Fruit fly (Drosophila melanogaster) whole organism, embryonic: ENCODE results near the gene CG12880.

ENCODE experiments used
- Atf6 ChIP-seq: fragments of 200-800 bp; sonication (Bioruptor generic); IDR thresholded peaks from 2 replicates; pipeline ENCODE4 v1.3.6; 2022; ENCODE audit warnings: missing biosample characterization, missing genetic modification characterization
- CG10543 ChIP-seq: fragments of 200-800 bp; sonication (Bioruptor generic); optimal IDR thresholded peaks from 3 replicates; lab custom pipeline; 2017; ENCODE audit warnings: missing biosample characterization, mild to moderate bottlenecking, missing genetic modification characterization, moderate library complexity
- CG12155 ChIP-seq: fragments of 200-800 bp; sonication (Bioruptor generic); optimal IDR thresholded peaks from 3 replicates; lab custom pipeline; 2016; ENCODE audit warnings: missing biosample characterization, missing genetic modification characterization
- CG12299 ChIP-seq: fragments of 200-800 bp; sonication (Bioruptor generic); optimal IDR thresholded peaks from 2 replicates; lab custom pipeline; 2018; ENCODE audit warnings: missing biosample characterization, mild to moderate bottlenecking, missing genetic modification characterization
- CG12391 ChIP-seq: fragments of 200-800 bp; sonication (Bioruptor generic); optimal IDR thresholded peaks from 3 replicates; lab custom pipeline; 2018; ENCODE audit warnings: missing biosample characterization, mild to moderate bottlenecking, missing genetic modification characterization, moderate library complexity
- CG15514 ChIP-seq: fragments of 200-800 bp; sonication (Bioruptor generic); optimal IDR thresholded peaks from 3 replicates; lab custom pipeline; 2017; ENCODE audit warnings: missing biosample characterization, missing genetic modification characterization, mild to moderate bottlenecking, moderate library complexity, missing genetic modification reagents
- CG15601 ChIP-seq: fragments of 200-800 bp; sonication (Bioruptor generic); optimal IDR thresholded peaks from 3 replicates; lab custom pipeline; 2019; ENCODE audit warnings: missing biosample characterization, mild to moderate bottlenecking, missing genetic modification characterization, moderate library complexity
- CG17361 ChIP-seq: fragments of 200-800 bp; sonication (Bioruptor generic); IDR thresholded peaks from 3 replicates; pipeline ENCODE4 v1.3.6; 2022; ENCODE audit warnings: missing biosample characterization, missing genetic modification characterization
- CG1792 ChIP-seq: fragments of 200-800 bp; sonication (Bioruptor generic); optimal IDR thresholded peaks from 2 replicates; lab custom pipeline; 2016; ENCODE audit warnings: missing biosample characterization, missing genetic modification characterization
- CG2199 ChIP-seq: fragments of 200-800 bp; sonication (Bioruptor generic); IDR thresholded peaks from 3 replicates; pipeline ENCODE4 v1.3.6; 2022; ENCODE audit warnings: missing biosample characterization, missing genetic modification characterization
- CG33557 ChIP-seq: fragments of 200-800 bp; sonication (Bioruptor generic); optimal IDR thresholded peaks from 2 replicates; lab custom pipeline; 2019; ENCODE audit warnings: missing biosample characterization, mild to moderate bottlenecking, missing genetic modification characterization, moderate library complexity
- CG4617 ChIP-seq: fragments of 200-800 bp; sonication (Bioruptor generic); optimal IDR thresholded peaks from 3 replicates; lab custom pipeline; 2016; ENCODE audit warnings: missing biosample characterization, missing genetic modification characterization, borderline replicate concordance
- CG4854 ChIP-seq: fragments of 200-800 bp; sonication (Bioruptor generic); optimal IDR thresholded peaks from 2 replicates; lab custom pipeline; 2016; ENCODE audit warnings: missing biosample characterization, missing genetic modification characterization, inconsistent platforms
- CG5953 ChIP-seq: fragments of 200-800 bp; sonication (Bioruptor generic); IDR thresholded peaks from 2 replicates; pipeline ENCODE4 v1.3.6; 2022; ENCODE audit warnings: missing biosample characterization, missing genetic modification characterization
- CG8478 ChIP-seq: fragments of >200 bp; optimal IDR thresholded peaks from 2 replicates; lab custom pipeline; 2018
- CG9797 ChIP-seq: fragments of 200-800 bp; sonication (Bioruptor generic); optimal IDR thresholded peaks from 3 replicates; lab custom pipeline; 2018; ENCODE audit warnings: missing biosample characterization, mild to moderate bottlenecking, missing genetic modification characterization
- CG9876 ChIP-seq: fragments of 200-800 bp; sonication (Bioruptor generic); optimal IDR thresholded peaks from 2 replicates; lab custom pipeline; 2016; ENCODE audit warnings: missing biosample characterization, missing genetic modification characterization
- CoRest ChIP-seq: fragments of 200-800 bp; sonication (Bioruptor generic); optimal IDR thresholded peaks from 3 replicates; lab custom pipeline; 2018; ENCODE audit warnings: missing biosample characterization, mild to moderate bottlenecking, missing genetic modification characterization, moderate library complexity
- Dp ChIP-seq: fragments of 200-800 bp; sonication (Bioruptor generic); optimal IDR thresholded peaks from 2 replicates; lab custom pipeline; 2018; ENCODE audit warnings: missing biosample characterization, mild to moderate bottlenecking, missing genetic modification characterization, moderate library complexity
- E2f2 ChIP-seq: fragments of 200-800 bp; sonication (Bioruptor generic); IDR thresholded peaks from 2 replicates; pipeline ENCODE4 v1.3.6; 2022; ENCODE audit warnings: missing biosample characterization, missing genetic modification characterization
- HLH54F ChIP-seq: fragments of 200-800 bp; sonication (Bioruptor generic); optimal IDR thresholded peaks from 3 replicates; lab custom pipeline; 2016; ENCODE audit warnings: missing biosample characterization, missing genetic modification characterization
- Hmx ChIP-seq: fragments of 200-800 bp; sonication (Bioruptor generic); optimal IDR thresholded peaks from 2 replicates; lab custom pipeline; 2016; ENCODE audit warnings: missing biosample characterization, missing genetic modification characterization
- Hr51 ChIP-seq, 2 experiments: fragments of 200-800 bp; sonication (Bioruptor generic); optimal IDR thresholded peaks; 2 replicates in 1 of 2; 3 replicates in 1 of 2; lab custom pipeline; 2016 to 2018; ENCODE audit warnings: missing biosample characterization in 2 of 2, missing genetic modification characterization in 2 of 2, mild to moderate bottlenecking in 1 of 2, moderate library complexity in 1 of 2
- Lim3 ChIP-seq: fragments of 200-800 bp; sonication (Bioruptor generic); IDR thresholded peaks from 2 replicates; pipeline ENCODE4 v1.3.6; 2022; ENCODE audit warnings: missing biosample characterization, missing genetic modification characterization
- MBD-R2 ChIP-seq: fragments of 200-800 bp; sonication (Bioruptor generic); IDR thresholded peaks from 2 replicates; pipeline ENCODE4 v1.3.6; 2022; ENCODE audit warnings: missing biosample characterization, missing genetic modification characterization
- MESR4 ChIP-seq: fragments of 200-800 bp; sonication (Bioruptor generic); optimal IDR thresholded peaks from 2 replicates; lab custom pipeline; 2018; ENCODE audit warnings: missing biosample characterization, mild to moderate bottlenecking, missing genetic modification characterization, moderate library complexity
- Med ChIP-seq: fragments of 200-800 bp; sonication (Bioruptor generic); peaks from one replicate; lab custom pipeline; 2016; ENCODE audit warnings: missing biosample characterization, missing genetic modification characterization, mild to moderate bottlenecking, inconsistent platforms, moderate library complexity
- Myb ChIP-seq: fragments of 200-800 bp; sonication (Bioruptor generic); optimal IDR thresholded peaks from 2 replicates; lab custom pipeline; 2016; ENCODE audit warnings: missing biosample characterization, missing genetic modification characterization
- NC2β ChIP-seq: fragments of 200-800 bp; sonication (Bioruptor generic); optimal IDR thresholded peaks from 2 replicates; lab custom pipeline; 2016; ENCODE audit warnings: missing biosample characterization, missing genetic modification characterization
- Vsx1 ChIP-seq: fragments of 200-800 bp; sonication (Bioruptor generic); optimal IDR thresholded peaks from 2 replicates; lab custom pipeline; 2017; ENCODE audit warnings: missing biosample characterization, mild to moderate bottlenecking, missing genetic modification characterization, missing genetic modification reagents
- bbx ChIP-seq: fragments of 200-800 bp; sonication (Bioruptor generic); IDR thresholded peaks from 2 replicates; pipeline ENCODE4 v1.3.6; 2022; ENCODE audit warnings: missing biosample characterization, missing genetic modification characterization; ENCODE audit not compliant: partially characterized antibody
- cad ChIP-seq: fragments of >200 bp; optimal IDR thresholded peaks from 2 replicates; lab custom pipeline; 2017; ENCODE audit warnings: missing biosample characterization, missing genetic modification characterization
- ci ChIP-seq: fragments of 200-800 bp; sonication (Bioruptor generic); IDR thresholded peaks from 3 replicates; pipeline ENCODE4 v1.3.6; 2022; ENCODE audit warnings: missing biosample characterization, missing genetic modification characterization
- ewg ChIP-seq: fragments of 200-800 bp; sonication (Bioruptor generic); optimal IDR thresholded peaks from 3 replicates; lab custom pipeline; 2017; ENCODE audit warnings: mild to moderate bottlenecking, missing biosample characterization, missing genetic modification reagents, missing genetic modification characterization
- ftz-f1 ChIP-seq: fragments of 200-800 bp; sonication (Bioruptor generic); optimal IDR thresholded peaks from 2 replicates; lab custom pipeline; 2016; ENCODE audit warnings: missing biosample characterization, missing genetic modification characterization
- gfzf ChIP-seq: fragments of 200-800 bp; sonication (Bioruptor generic); optimal IDR thresholded peaks from 2 replicates; lab custom pipeline; 2016; ENCODE audit warnings: missing biosample characterization, mild to moderate bottlenecking, missing genetic modification characterization, moderate library complexity
- gsb-n ChIP-seq: fragments of 200-800 bp; sonication (Bioruptor generic); optimal IDR thresholded peaks from 3 replicates; lab custom pipeline; 2018; ENCODE audit warnings: missing biosample characterization, mild to moderate bottlenecking, missing genetic modification characterization
- lilli ChIP-seq: fragments of 200-800 bp; sonication (Bioruptor generic); optimal IDR thresholded peaks from 3 replicates; lab custom pipeline; 2016; ENCODE audit warnings: missing biosample characterization, missing genetic modification characterization
- maf-S ChIP-seq: fragments of 200-800 bp; sonication (Bioruptor generic); optimal IDR thresholded peaks from 2 replicates; lab custom pipeline; 2016; ENCODE audit warnings: missing biosample characterization, missing genetic modification characterization
- nerfin-2 ChIP-seq: fragments of 200-800 bp; sonication (Bioruptor generic); IDR thresholded peaks from 2 replicates; pipeline ENCODE4 v1.3.6; 2022; ENCODE audit warnings: missing biosample characterization, missing genetic modification characterization; ENCODE audit not compliant: partially characterized antibody
- pzg ChIP-seq: fragments of 200-800 bp; sonication (Bioruptor generic); optimal IDR thresholded peaks from 3 replicates; lab custom pipeline; 2018; ENCODE audit warnings: missing biosample characterization, mild to moderate bottlenecking, missing genetic modification characterization, moderate library complexity
- scrt ChIP-seq: fragments of 200-800 bp; sonication (Bioruptor generic); optimal IDR thresholded peaks from 2 replicates; lab custom pipeline; 2018; ENCODE audit warnings: missing biosample characterization, mild to moderate bottlenecking, missing genetic modification characterization, moderate library complexity
- seq ChIP-seq: fragments of 200-800 bp; sonication (Bioruptor generic); IDR thresholded peaks from 2 replicates; pipeline ENCODE4 v1.3.6; 2022; ENCODE audit warnings: missing biosample characterization, missing genetic modification characterization
- sna ChIP-seq: fragments of 200-800 bp; sonication (Bioruptor generic); IDR thresholded peaks from 2 replicates; pipeline ENCODE4 v1.3.6; 2022; ENCODE audit warnings: missing biosample characterization, missing genetic modification characterization; ENCODE audit not compliant: partially characterized antibody
- stc ChIP-seq: fragments of 200-800 bp; sonication (Bioruptor generic); IDR thresholded peaks from 2 replicates; pipeline ENCODE4 v1.3.6; 2022; ENCODE audit warnings: missing biosample characterization, missing genetic modification characterization
- tna ChIP-seq: fragments of 200-800 bp; sonication (Bioruptor generic); IDR thresholded peaks from 2 replicates; pipeline ENCODE4 v1.3.6; 2022; ENCODE audit warnings: missing biosample characterization, missing genetic modification characterization; ENCODE audit not compliant: partially characterized antibody
- twi ChIP-seq: fragments of 200-800 bp; optimal IDR thresholded peaks from 2 replicates; lab custom pipeline; 2019; ENCODE audit warnings: missing biosample characterization, mild to moderate bottlenecking, missing genetic modification characterization, moderate library complexity

The CG12880 gene

dm6 chr3R:27695019-27695418 lies 9.3 kb downstream of the CG12880 start, which contains the start of gene HSPBAP1:
HSPBAP1 (plus strand) TSS chr3R:27695235.
- no peak for TF ChIP-seq maf-S (GFP tag; lab: Kevin White, UChicago)
- TF ChIP-seq ewg (GFP tag; lab: Kevin White, UChicago) = no peak
- peak; percentile 0 for TF ChIP-seq CG15514 (GFP tag; lab: Kevin White, UChicago)
- TF ChIP-seq Dp (GFP tag; lab: Kevin White, UChicago) = peak; percentile 81
- no peak for TF ChIP-seq CG1792 (GFP tag; lab: Kevin White, UChicago)
- TF ChIP-seq HLH54F (GFP tag; lab: Kevin White, UChicago) = no peak
- TF ChIP-seq Lim3 (GFP tag; lab: Robert Waterston, UW) = no peak
- no peak for TF ChIP-seq gsb-n (tag; lab: Kevin White, UChicago)
- TF ChIP-seq CG4617 (GFP tag; lab: Kevin White, UChicago) = peak; percentile 42
- peak; percentile 46; the same call in 1 of the 2 replicates for TF ChIP-seq MBD-R2 (GFP tag; lab: Robert Waterston, UW)
- TF ChIP-seq Myb = peak; percentile 41
- TF ChIP-seq CG10543 (GFP tag; lab: Kevin White, UChicago) = no peak
- peak; percentile 71 for TF ChIP-seq ftz-f1
- peak; percentile 33 for TF ChIP-seq MESR4 (GFP tag; lab: Kevin White, UChicago)
- peak; percentile 87 for TF ChIP-seq E2f2
- no peak for TF ChIP-seq CG4854 (GFP tag; lab: Kevin White, UChicago)
- TF ChIP-seq pzg (GFP tag; lab: Kevin White, UChicago) = peak; percentile 38
- no peak for TF ChIP-seq bbx (GFP tag; lab: Robert Waterston, UW)
- TF ChIP-seq CG12155 = no peak
- peak; percentile 67 for TF ChIP-seq gfzf (GFP tag; lab: Kevin White, UChicago)
- TF ChIP-seq CG9797 (GFP tag; lab: Kevin White, UChicago) = peak; percentile 58

dm6 chr3R:27699540-27700228 lies 13.9 kb downstream of the CG12880 start, which contains the start of gene ALiX:
ALiX (minus strand) TSS chr3R:27700110.
- TF ChIP-seq scrt (no peak), E2f2 (no peak), tna (GFP tag; lab: Robert Waterston, UW) (no peak), cad (GFP tag; lab: Kevin White, UChicago) (no peak), stc (GFP tag; lab: Robert Waterston, UW) (0 out of 2 replicates have a peak, but pooled peaks have one; percentile 20), nerfin-2 (GFP tag; lab: Robert Waterston, UW) (no peak), CG2199 (GFP tag; lab: Robert Waterston, UW) (no peak), CoRest (peak; percentile 1), CG12391 (peak; percentile 26), CG17361 (GFP tag; lab: Robert Waterston, UW) (no peak), Vsx1 (GFP tag; lab: Kevin White, UChicago) (peak; percentile 42), Med (GFP tag; lab: Kevin White, UChicago) (peak; percentile 53), CG9876 (GFP tag; lab: Kevin White, UChicago) (no peak), NC2β (GFP tag; lab: Kevin White, UChicago) (no peak), CG8478 (lab: Kevin White, UChicago) (no peak), Atf6 (GFP tag; lab: Robert Waterston, UW) (0 out of 2 replicates have a peak, but pooled peaks have one; percentile 15), MESR4 (GFP tag; lab: Kevin White, UChicago) (peak; percentile 23), CG12299 (tag; lab: Kevin White, UChicago) (peak; percentile 8), sna (GFP tag; lab: Robert Waterston, UW) (0 out of 2 replicates have a peak, but pooled peaks have one; percentile 27), ci (GFP tag; lab: Robert Waterston, UW) (0 out of 3 replicates have a peak, but pooled peaks have one; percentile 51), twi (no peak), seq (GFP tag; lab: Robert Waterston, UW) (no peak), Hr51 (GFP tag; optimal IDR thresholded peaks at IDR 0.05; lab: Kevin White, UChicago) (no peak), Hmx (GFP tag; lab: Kevin White, UChicago) (no peak), lilli (GFP tag; lab: Kevin White, UChicago) (peak; percentile 2), CG15601 (tag; lab: Kevin White, UChicago) (no peak), bbx (GFP tag; lab: Robert Waterston, UW) (no peak), CG33557 (GFP tag; lab: Kevin White, UChicago) (no peak), CG5953 (GFP tag; lab: Robert Waterston, UW) (peak; percentile 31; the same call in 1 of the 2 replicates), maf-S (GFP tag; lab: Kevin White, UChicago) (no peak)
